Worm (Caenorhabditis elegans): Measurements from ENCODE around the gene Y38C1AA.1.

Y38C1AA.1 gene

DNA sequence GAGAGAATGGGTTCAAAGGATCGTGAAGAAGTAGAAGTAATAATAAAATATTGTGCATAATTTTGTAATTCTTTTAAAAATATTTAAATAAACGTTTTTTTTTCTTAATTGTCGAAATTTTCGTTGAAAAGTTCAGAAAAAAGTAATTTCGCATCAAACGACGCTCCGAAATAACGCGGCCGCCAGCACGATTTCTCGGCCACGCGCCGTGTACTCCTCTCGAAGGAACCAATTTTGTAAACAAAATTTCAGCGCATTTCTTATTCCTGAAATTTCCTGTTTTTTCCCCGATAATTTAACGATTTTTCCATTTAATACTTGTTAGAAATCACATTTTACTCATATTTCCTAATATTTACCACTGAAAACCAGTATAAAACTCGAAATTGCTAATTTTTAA lies 15.9 kb upstream of the Y38C1AA.1 start, which contains the start of gene Y38C1AA.12 (continued):
- TF ChIP-seq nhr-43 (tag; optimal IDR thresholded peaks at IDR 0.05; ENCODE audit: poor library complexity, severe bottlenecking): peak; percentile 94
- TF ChIP-seq elt-3 (tag; optimal IDR thresholded peaks at IDR 0.05): no peak
- peak; percentile 32 for TF ChIP-seq tbx-2 (tag; optimal IDR thresholded peaks at IDR 0.05)
- no peak for TF ChIP-seq nhr-67 (tag; optimal IDR thresholded peaks at IDR 0.05)
- TF ChIP-seq unc-62 (GFP tag; optimal IDR thresholded peaks at IDR 0.05): no peak
- no peak for TF ChIP-seq ztf-11 (tag; optimal IDR thresholded peaks at IDR 0.05)
- no peak for TF ChIP-seq aly-2 (tag; optimal IDR thresholded peaks at IDR 0.05)
- TF ChIP-seq egl-27 (tag; optimal IDR thresholded peaks at IDR 0.05): no peak
- TF ChIP-seq mml-1 (tag; optimal IDR thresholded peaks at IDR 0.05): no peak
- TF ChIP-seq ZK546.5 (tag; optimal IDR thresholded peaks at IDR 0.05): no peak
- TF ChIP-seq snpc-4 (tag; optimal IDR thresholded peaks at IDR 0.05): peak; percentile 86
- TF ChIP-seq fkh-10 (GFP tag; optimal IDR thresholded peaks at IDR 0.05): no peak
- TF ChIP-seq fos-1 (tag; optimal IDR thresholded peaks at IDR 0.05): no peak
- TF ChIP-seq eor-1 (tag; optimal IDR thresholded peaks at IDR 0.05): peak in 1 of 2 experiments; percentile 36
- peak; percentile 85 for TF ChIP-seq nhr-23 (tag; optimal IDR thresholded peaks at IDR 0.05)
- peak; percentile 65 for TF ChIP-seq lsy-12 (tag; optimal IDR thresholded peaks at IDR 0.05)
- peak; percentile 64 for TF ChIP-seq lin-39 (tag; optimal IDR thresholded peaks at IDR 0.05)
- no peak for TF ChIP-seq elt-1 (tag; optimal IDR thresholded peaks at IDR 0.05)
- peak; percentile 53 for TF ChIP-seq nhr-25 (tag; optimal IDR thresholded peaks at IDR 0.05)
- no peak for TF ChIP-seq sea-2 (GFP tag; optimal IDR thresholded peaks at IDR 0.05)
- TF ChIP-seq zag-1 (tag; optimal IDR thresholded peaks at IDR 0.05): no peak
- TF ChIP-seq nhr-76 (tag; optimal IDR thresholded peaks at IDR 0.05): no peak
- TF ChIP-seq mdl-1 (tag; optimal IDR thresholded peaks at IDR 0.05): no peak
- peak; percentile 74 for TF ChIP-seq nfya-1 (tag; optimal IDR thresholded peaks at IDR 0.05; ENCODE audit: insufficient read depth)

DNA sequence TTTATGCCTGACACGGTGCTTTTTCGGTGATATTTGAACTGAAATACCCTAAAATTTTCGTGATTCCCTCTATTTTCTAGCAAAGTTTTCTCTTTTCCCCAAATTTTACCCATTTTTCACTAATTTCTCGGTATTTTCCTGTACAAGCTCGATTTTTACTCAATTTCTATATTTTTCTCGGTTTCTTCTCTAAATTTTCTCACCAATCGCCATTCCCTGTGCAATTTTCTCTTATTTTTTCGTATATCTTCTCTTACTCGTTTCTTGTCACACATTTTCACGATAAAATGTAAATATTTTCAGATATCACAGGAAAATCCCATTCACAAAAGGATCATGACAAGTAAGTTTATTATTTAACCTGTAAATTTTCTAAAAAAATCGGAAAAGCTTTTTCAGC lies 13.5 kb upstream of the Y38C1AA.1 start, which contains the start of gene csn-3:
Gene csn-3 (plus strand): TSS at position 301 of the 400 bp plus-strand sequence.
- no peak for TF ChIP-seq nhr-237 (tag; optimal IDR thresholded peaks at IDR 0.05)
- no peak for TF ChIP-seq lin-15B (tag; optimal IDR thresholded peaks at IDR 0.05)
- TF ChIP-seq nhr-25 (tag; optimal IDR thresholded peaks at IDR 0.05): no peak
- no peak for TF ChIP-seq elt-3 (tag; optimal IDR thresholded peaks at IDR 0.05)
- no peak for TF ChIP-seq elt-1 (tag; optimal IDR thresholded peaks at IDR 0.05)
- TF ChIP-seq mdl-1 (tag; optimal IDR thresholded peaks at IDR 0.05): no peak
- TF ChIP-seq nhr-23 (tag; optimal IDR thresholded peaks at IDR 0.05): no peak
- TF ChIP-seq daf-12 (tag; optimal IDR thresholded peaks at IDR 0.05): no peak
- TF ChIP-seq nfya-1 (tag; optimal IDR thresholded peaks at IDR 0.05; ENCODE audit: insufficient read depth): no peak
- no peak for TF ChIP-seq tbx-2 (tag; optimal IDR thresholded peaks at IDR 0.05)
- no peak for TF ChIP-seq snpc-4 (tag; optimal IDR thresholded peaks at IDR 0.05)
- no peak for TF ChIP-seq ZK546.5 (tag; optimal IDR thresholded peaks at IDR 0.05)
- no peak for TF ChIP-seq nhr-11 (tag; optimal IDR thresholded peaks at IDR 0.05)
- no peak for TF ChIP-seq ceh-28 (tag; optimal IDR thresholded peaks at IDR 0.05)
- TF ChIP-seq sea-2 (GFP tag; optimal IDR thresholded peaks at IDR 0.05): no peak
- TF ChIP-seq mml-1 (tag; optimal IDR thresholded peaks at IDR 0.05): no peak

DNA sequence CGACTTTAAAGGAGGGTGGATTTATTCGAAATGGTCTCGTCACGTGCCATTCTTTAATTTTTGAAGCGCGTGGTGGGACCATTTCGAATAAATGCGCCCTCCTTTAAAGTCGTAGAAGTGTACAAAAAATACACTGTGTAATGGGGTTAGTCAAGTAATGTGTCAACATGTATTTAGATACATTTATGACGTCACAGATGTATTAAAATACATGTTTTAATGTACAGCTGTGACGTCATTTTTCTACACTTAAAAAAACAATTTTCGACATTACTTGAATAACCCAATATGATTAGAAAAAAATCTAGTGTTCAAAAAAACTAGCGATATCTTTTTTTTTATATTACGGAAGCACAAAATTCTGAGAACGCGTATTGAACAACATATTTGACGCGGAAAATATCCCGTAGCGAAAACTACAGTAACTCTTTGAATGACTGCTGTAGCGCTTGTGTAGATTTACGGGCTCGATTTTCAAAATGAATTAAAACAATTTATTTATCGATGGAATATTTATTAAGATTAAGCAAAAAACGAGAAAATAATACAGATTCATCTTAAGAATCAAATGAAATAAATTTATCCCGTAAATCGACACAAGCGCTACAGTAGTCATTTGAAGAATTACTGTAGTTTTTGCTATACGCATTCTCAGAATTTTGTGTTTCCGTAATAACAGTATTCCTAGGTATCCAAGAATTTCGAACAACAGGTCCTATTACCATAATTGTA lies 4.9 kb upstream of the Y38C1AA.1 start, which contains the start of gene gfrp-1:
Gene gfrp-1 (plus strand): TSS at position 682 of the 732 bp plus-strand sequence.
- no peak for TF ChIP-seq jun-1 (tag; optimal IDR thresholded peaks at IDR 0.05)

DNA sequence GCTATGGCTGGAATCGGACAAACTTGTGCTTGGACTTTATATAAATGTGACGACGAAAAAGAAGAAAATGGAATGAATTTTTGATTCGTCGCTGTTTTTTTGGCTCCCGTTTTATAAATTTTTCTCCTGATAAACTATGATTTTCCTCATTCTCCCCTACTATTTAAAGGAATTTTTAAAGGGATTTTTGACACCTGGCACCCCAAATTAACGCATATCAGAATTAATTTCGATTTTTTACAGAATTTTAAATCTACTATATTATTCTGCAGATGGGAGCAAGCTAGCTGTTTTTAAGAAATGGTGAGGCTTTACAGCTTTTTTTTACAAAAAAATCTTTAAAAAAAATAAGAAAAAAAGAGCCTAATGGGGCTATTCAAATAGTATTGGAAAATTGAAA lies 3.0 kb upstream of the Y38C1AA.1 start, which contains the start of gene coa-1:
Gene coa-1 (plus strand): TSS at position 301 of the 400 bp plus-strand sequence.
- TF ChIP-seq hmg-11 (tag; optimal IDR thresholded peaks at IDR 0.05) (no peak), nhr-77 (tag; optimal IDR thresholded peaks at IDR 0.05) (no peak), fkh-2 (tag; optimal IDR thresholded peaks at IDR 0.05) (no peak), pha-4 (tag; optimal IDR thresholded peaks at IDR 0.05) (no peak)

DNA sequence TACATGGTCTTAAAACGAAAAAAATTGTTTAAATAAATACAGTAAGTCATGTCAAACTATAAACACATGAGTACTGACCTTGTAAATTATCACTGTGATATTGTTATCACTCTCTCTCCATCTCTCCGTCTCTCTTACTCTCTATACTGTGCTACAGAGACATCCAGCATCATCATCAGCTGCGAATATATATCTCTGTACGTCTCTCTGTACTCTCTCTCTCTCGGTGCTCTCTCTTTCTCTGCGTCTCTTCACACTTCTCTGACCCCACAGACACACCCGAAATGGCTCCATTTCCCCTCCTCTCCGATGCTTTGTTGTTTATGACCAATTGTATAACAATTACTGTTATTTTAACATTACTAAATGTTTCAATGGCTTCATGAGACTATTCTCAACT lies 2.6 kb downstream of the Y38C1AA.1 start:
- TF ChIP-seq nhr-25 (tag; optimal IDR thresholded peaks at IDR 0.05) (no peak), pha-4 (tag; optimal IDR thresholded peaks at IDR 0.05) (peak; percentile 55), eor-1 (tag; optimal IDR thresholded peaks at IDR 0.05) (no peak), fos-1 (tag; optimal IDR thresholded peaks at IDR 0.05) (no peak), lin-39 (tag; optimal IDR thresholded peaks at IDR 0.05) (no peak), elt-3 (tag; optimal IDR thresholded peaks at IDR 0.05) (no peak), nhr-11 (tag; optimal IDR thresholded peaks at IDR 0.05) (no peak), ceh-28 (tag; optimal IDR thresholded peaks at IDR 0.05) (peak; percentile 47), nhr-43 (tag; optimal IDR thresholded peaks at IDR 0.05; ENCODE audit: poor library complexity, severe bottlenecking) (no peak), egl-27 (tag; optimal IDR thresholded peaks at IDR 0.05) (no peak), ceh-82 (tag; optimal IDR thresholded peaks at IDR 0.05) (no peak), zag-1 (tag; optimal IDR thresholded peaks at IDR 0.05) (no peak), nhr-77 (tag; optimal IDR thresholded peaks at IDR 0.05) (no peak), elt-1 (tag; optimal IDR thresholded peaks at IDR 0.05) (no peak), nhr-28 (tag; optimal IDR thresholded peaks at IDR 0.05) (no peak), nhr-23 (tag; optimal IDR thresholded peaks at IDR 0.05) (peak; percentile 42), elt-2 (tag; optimal IDR thresholded peaks at IDR 0.05) (peak; percentile 86), egl-5 (tag; optimal IDR thresholded peaks at IDR 0.05) (peak; percentile 23), mdl-1 (tag; optimal IDR thresholded peaks at IDR 0.05) (no peak), nhr-237 (tag; optimal IDR thresholded peaks at IDR 0.05) (no peak), nfya-1 (tag; optimal IDR thresholded peaks at IDR 0.05; ENCODE audit: insufficient read depth) (peak; percentile 33), skn-1 (tag; optimal IDR thresholded peaks at IDR 0.05) (peak; percentile 15), ceh-16 (tag; optimal IDR thresholded peaks at IDR 0.05) (no peak), nhr-12 (tag; optimal IDR thresholded peaks at IDR 0.05) (no peak)
